Worm (Caenorhabditis elegans) whole organism, late embryonic: ENCODE measurements around the gene tat-4.

ENCODE experiments used
- C08G9.2 ChIP-seq: sonication (generic microtip); optimal IDR thresholded peaks from 2 replicates; lab custom pipeline; 2016; ENCODE audit warnings: mild to moderate bottlenecking, missing genetic modification characterization, moderate library complexity, missing compliant biosample characterization
- C38D4.7 ChIP-seq: fragments of 200-800 bp; sonication (Bioruptor generic); optimal IDR thresholded peaks from 2 replicates; lab custom pipeline; 2018; ENCODE audit warnings: mild to moderate bottlenecking, missing genetic modification characterization, moderate library complexity, missing compliant biosample characterization
- F13H6.1 ChIP-seq: sonication (generic microtip); optimal IDR thresholded peaks from 2 replicates; lab custom pipeline; 2016; ENCODE audit warnings: missing genetic modification characterization, missing compliant biosample characterization
- K09A11.1 ChIP-seq: sonication (generic microtip); optimal IDR thresholded peaks from 2 replicates; lab custom pipeline; 2017; ENCODE audit warnings: antibody characterized with exemption, mild to moderate bottlenecking, missing genetic modification characterization, missing compliant biosample characterization; ENCODE audit not compliant: insufficient read depth
- T23F11.4 ChIP-seq: fragments of 200-800 bp; sonication (Bioruptor generic); optimal IDR thresholded peaks from 2 replicates; lab custom pipeline; 2018; ENCODE audit warnings: mild to moderate bottlenecking, missing genetic modification characterization, missing compliant biosample characterization
- ahr-1 ChIP-seq: sonication (generic microtip); optimal IDR thresholded peaks from 2 replicates; lab custom pipeline; 2016; ENCODE audit warnings: missing genetic modification characterization, missing compliant biosample characterization
- ceh-14 ChIP-seq: sonication (generic microtip); optimal IDR thresholded peaks from 2 replicates; lab custom pipeline; 2016; ENCODE audit warnings: missing genotype, missing genetic modification characterization, missing compliant biosample characterization
- ceh-18 ChIP-seq: sonication (generic microtip); optimal IDR thresholded peaks from 2 replicates; lab custom pipeline; 2016; ENCODE audit warnings: missing genetic modification characterization, missing compliant biosample characterization
- ceh-2 ChIP-seq: sonication (generic microtip); optimal IDR thresholded peaks from 2 replicates; lab custom pipeline; 2016; ENCODE audit warnings: missing genotype, missing genetic modification characterization, missing compliant biosample characterization
- ceh-30 ChIP-seq: fragments of 150-350 bp; optimal IDR thresholded peaks from 2 replicates; lab custom pipeline; 2014; ENCODE audit warnings: missing biosample characterization, missing genetic modification characterization
- ceh-31 ChIP-seq: sonication (generic microtip); optimal IDR thresholded peaks from 2 replicates; lab custom pipeline; 2016; ENCODE audit warnings: missing genetic modification characterization, missing compliant biosample characterization
- ceh-34 ChIP-seq: sonication (generic microtip); optimal IDR thresholded peaks from 2 replicates; lab custom pipeline; 2016; ENCODE audit warnings: mild to moderate bottlenecking, missing genetic modification characterization, missing compliant biosample characterization
- ceh-45 ChIP-seq: fragments of 200-800 bp; sonication (Bioruptor generic); IDR thresholded peaks from 2 replicates; pipeline ENCODE4 v1.3.6; 2022; ENCODE audit warnings: missing genetic modification reagents, missing genetic modification characterization, missing compliant biosample characterization
- ceh-48 ChIP-seq: sonication (generic microtip); optimal IDR thresholded peaks from 2 replicates; lab custom pipeline; 2016; ENCODE audit warnings: missing genetic modification characterization, inconsistent platforms, missing compliant biosample characterization
- ceh-6 ChIP-seq: fragments of 200-800 bp; sonication (Bioruptor generic); optimal IDR thresholded peaks from 2 replicates; lab custom pipeline; 2018; ENCODE audit warnings: mild to moderate bottlenecking, missing genetic modification characterization, missing compliant biosample characterization
- dmd-4 ChIP-seq: sonication (generic microtip); optimal IDR thresholded peaks from 2 replicates; lab custom pipeline; 2016; ENCODE audit warnings: borderline replicate concordance, missing genetic modification characterization, missing compliant biosample characterization
- dve-1 ChIP-seq: sonication (generic microtip); optimal IDR thresholded peaks from 2 replicates; lab custom pipeline; 2017; ENCODE audit warnings: antibody characterized with exemption, mild to moderate bottlenecking, missing genetic modification characterization, missing compliant biosample characterization
- elt-2 ChIP-seq: sonication (generic microtip); optimal IDR thresholded peaks from 2 replicates; lab custom pipeline; 2016; ENCODE audit warnings: missing genetic modification reagents, missing genetic modification characterization, missing compliant biosample characterization
- fax-1 ChIP-seq: sonication (generic microtip); optimal IDR thresholded peaks from 2 replicates; lab custom pipeline; 2016; ENCODE audit warnings: missing genotype, missing genetic modification characterization, missing compliant biosample characterization
- fkh-10 ChIP-seq: fragments of 150-350 bp; optimal IDR thresholded peaks from 2 replicates; lab custom pipeline; 2014; ENCODE audit warnings: missing biosample characterization, missing genetic modification reagents, missing genetic modification characterization
- hlh-13 ChIP-seq: fragments of 200-800 bp; sonication (Bioruptor generic); optimal IDR thresholded peaks from 2 replicates; lab custom pipeline; 2018; ENCODE audit warnings: mild to moderate bottlenecking, missing genetic modification characterization, missing compliant biosample characterization
- hlh-30 ChIP-seq: sonication (generic microtip); optimal IDR thresholded peaks from 2 replicates; lab custom pipeline; 2017; ENCODE audit warnings: antibody characterized with exemption, missing genetic modification characterization, missing compliant biosample characterization; ENCODE audit not compliant: insufficient read depth
- hlh-6 ChIP-seq: sonication (generic microtip); optimal IDR thresholded peaks from 2 replicates; lab custom pipeline; 2016; ENCODE audit warnings: missing genotype, missing genetic modification characterization, missing compliant biosample characterization
- lin-11 ChIP-seq: fragments of 200-800 bp; sonication (Bioruptor generic); optimal IDR thresholded peaks from 2 replicates; lab custom pipeline; 2018; ENCODE audit warnings: mild to moderate bottlenecking, missing genetic modification characterization, missing compliant biosample characterization
- nfya-1 ChIP-seq: sonication (generic microtip); optimal IDR thresholded peaks from 2 replicates; lab custom pipeline; 2017; ENCODE audit warnings: missing genetic modification characterization, mild to moderate bottlenecking, missing compliant biosample characterization, antibody characterized with exemption, moderate library complexity
- nhr-232 ChIP-seq: sonication (generic microtip); optimal IDR thresholded peaks from 2 replicates; lab custom pipeline; 2016; ENCODE audit warnings: missing genetic modification characterization, missing compliant biosample characterization
- pax-1 ChIP-seq: fragments of 150-350 bp; optimal IDR thresholded peaks from 2 replicates; lab custom pipeline; 2014; ENCODE audit warnings: missing biosample characterization, missing genetic modification characterization
- pqm-1 ChIP-seq: sonication (generic microtip); optimal IDR thresholded peaks from 2 replicates; lab custom pipeline; 2016; ENCODE audit warnings: missing genetic modification characterization, missing compliant biosample characterization
- pros-1 ChIP-seq: fragments of 150-350 bp; optimal IDR thresholded peaks from 2 replicates; lab custom pipeline; 2014; ENCODE audit warnings: missing biosample characterization, missing genetic modification reagents, missing genetic modification characterization
- ref-2 ChIP-seq: sonication (generic microtip); optimal IDR thresholded peaks from 2 replicates; lab custom pipeline; 2016; ENCODE audit warnings: missing genetic modification characterization, missing compliant biosample characterization
- rnt-1 ChIP-seq: sonication (generic microtip); optimal IDR thresholded peaks from 2 replicates; lab custom pipeline; 2016; ENCODE audit warnings: missing genetic modification characterization, missing compliant biosample characterization
- sox-2 ChIP-seq: fragments of 200-800 bp; sonication (Bioruptor generic); IDR thresholded peaks from 2 replicates; pipeline ENCODE4 v1.3.6; 2022; ENCODE audit warnings: missing genetic modification reagents, missing genetic modification characterization, missing compliant biosample characterization
- tbx-2 ChIP-seq: sonication (generic microtip); optimal IDR thresholded peaks from 2 replicates; lab custom pipeline; 2016; ENCODE audit warnings: missing genetic modification characterization, missing compliant biosample characterization
- tbx-7 ChIP-seq: sonication (generic microtip); optimal IDR thresholded peaks from 2 replicates; lab custom pipeline; 2016; ENCODE audit warnings: missing genotype, missing genetic modification characterization, missing compliant biosample characterization
- ttx-3 ChIP-seq: sonication (generic microtip); optimal IDR thresholded peaks from 2 replicates; lab custom pipeline; 2016; ENCODE audit warnings: missing genetic modification reagents, missing genetic modification characterization, missing compliant biosample characterization
- unc-3 ChIP-seq, 2 experiments: fragments of 200-800 bp in 1 of 2; sonication (Bioruptor generic) in 1 of 2; sonication (generic microtip) in 1 of 2; conservative IDR thresholded peaks in 1 of 2; optimal IDR thresholded peaks in 1 of 2; 2 replicates each; pipeline versions ENCODE4 v1.3.6 to Lab custom; 2016 to 2022; ENCODE audit warnings: missing compliant biosample characterization in 2 of 2, missing genetic modification characterization in 2 of 2, missing genetic modification reagents in 1 of 2
- unc-42 ChIP-seq: sonication (generic microtip); optimal IDR thresholded peaks from 2 replicates; lab custom pipeline; 2016; ENCODE audit warnings: missing genotype, missing genetic modification characterization, missing compliant biosample characterization
- unc-55 ChIP-seq: sonication (generic microtip); optimal IDR thresholded peaks from 2 replicates; lab custom pipeline; 2017; ENCODE audit warnings: missing biosample characterization, missing genetic modification reagents, missing genetic modification characterization
- zip-5 ChIP-seq: sonication (generic microtip); optimal IDR thresholded peaks from 2 replicates; lab custom pipeline; 2016; ENCODE audit warnings: missing genetic modification characterization, missing compliant biosample characterization
- ztf-16 ChIP-seq: sonication (generic microtip); optimal IDR thresholded peaks from 2 replicates; lab custom pipeline; 2017; ENCODE audit warnings: missing genetic modification characterization, missing compliant biosample characterization

tat-4 gene

DNA sequence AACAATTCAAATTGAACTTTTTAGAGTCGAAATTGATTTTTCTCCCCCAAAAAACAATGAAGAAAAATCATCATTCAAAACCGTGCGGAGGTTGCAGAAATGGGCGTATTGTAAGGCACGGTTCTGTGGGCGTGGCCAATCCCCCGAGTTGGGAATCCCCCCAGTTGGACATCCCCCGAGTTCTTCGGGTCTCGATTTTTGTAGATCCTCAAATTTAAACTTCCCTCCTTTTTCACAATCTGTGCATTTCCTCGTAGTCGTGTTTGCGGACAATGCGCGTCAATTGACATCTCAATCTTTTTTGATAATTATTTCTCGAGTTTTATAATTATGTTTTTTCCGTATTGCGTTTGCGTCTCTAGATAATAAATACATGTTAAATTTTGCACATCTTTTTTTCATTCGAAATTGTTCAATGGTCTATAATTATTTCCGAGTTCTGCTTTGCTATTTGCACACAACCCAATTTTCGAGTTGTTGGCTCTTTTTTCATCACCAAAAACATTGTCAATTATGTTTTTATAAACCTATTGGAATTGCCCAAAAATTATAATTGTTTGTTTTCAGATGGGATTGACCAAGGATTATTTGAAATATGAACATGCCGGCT, 25.8 kb upstream of the tat-4 start, which contains the start of gene F13H8.2:
TSS of gene F13H8.2 (plus strand) at position 560 of the 610 bp plus-strand sequence.
- TF ChIP-seq nfya-1 = peak; percentile 80
- TF ChIP-seq tbx-2 = peak; percentile 73
- peak; percentile 82 for TF ChIP-seq ceh-31 (tag; lab: Kevin White, UChicago)
- TF ChIP-seq ceh-45 (GFP tag; lab: Robert Waterston, UW) = no peak
- TF ChIP-seq ttx-3 (tag; lab: Kevin White, UChicago) = no peak
- TF ChIP-seq ceh-48 (tag; lab: Kevin White, UChicago) = peak; percentile 18
- TF ChIP-seq K09A11.1 (tag; lab: Kevin White, UChicago) = no peak
- TF ChIP-seq elt-2 = peak; percentile 25
- peak; percentile 79 for TF ChIP-seq unc-42 (tag; lab: Kevin White, UChicago)
- peak; percentile 41 for TF ChIP-seq F13H6.1 (tag; lab: Kevin White, UChicago)
- TF ChIP-seq C38D4.7 (GFP tag; lab: Kevin White, UChicago) = no peak
- peak; percentile 57 for TF ChIP-seq ceh-14 (tag; lab: Kevin White, UChicago)
- peak; percentile 16 for TF ChIP-seq pax-1
- TF ChIP-seq hlh-30 (tag; lab: Kevin White, UChicago) = no peak
- TF ChIP-seq T23F11.4 = no peak
- peak; percentile 32 for TF ChIP-seq fax-1 (tag; lab: Kevin White, UChicago)
- no peak for TF ChIP-seq pqm-1 (tag; lab: Kevin White, UChicago)
- no peak for TF ChIP-seq nhr-232 (tag; lab: Kevin White, UChicago)
- peak; percentile 40 for TF ChIP-seq ceh-2 (tag; lab: Kevin White, UChicago)
- no peak for TF ChIP-seq dve-1 (tag; lab: Kevin White, UChicago)
- no peak for TF ChIP-seq ceh-6
- TF ChIP-seq C08G9.2 = peak; percentile 53
- peak; percentile 19 for TF ChIP-seq unc-55 (GFP tag; lab: Kevin White, UChicago)
- no peak for TF ChIP-seq hlh-13 (GFP tag; lab: Kevin White, UChicago)
- TF ChIP-seq ceh-30 (tag; lab: Kevin White, UChicago) = no peak
- no peak; the same call in 1 of the 2 replicates for TF ChIP-seq unc-3 (GFP tag; conservative IDR thresholded peaks at IDR 0.05; lab: Robert Waterston, UW)
- no peak for TF ChIP-seq unc-3 (tag; optimal IDR thresholded peaks at IDR 0.05; lab: Kevin White, UChicago)
- TF ChIP-seq rnt-1 (tag; lab: Kevin White, UChicago) = peak; percentile 31
- peak; percentile 24 for TF ChIP-seq zip-5 (tag; lab: Kevin White, UChicago)
- TF ChIP-seq ahr-1 (tag; lab: Kevin White, UChicago) = no peak
- TF ChIP-seq ceh-18 (tag; lab: Kevin White, UChicago) = peak; percentile 20
- peak; percentile 51 for TF ChIP-seq ceh-34 (tag; lab: Kevin White, UChicago)
- TF ChIP-seq sox-2 = peak; percentile 7; the same call in 1 of the 2 replicates
- TF ChIP-seq dmd-4 (tag; lab: Kevin White, UChicago) = no peak
- TF ChIP-seq tbx-7 (tag; lab: Kevin White, UChicago) = peak; percentile 22
- TF ChIP-seq ztf-16 (tag; lab: Kevin White, UChicago) = no peak
- TF ChIP-seq pros-1 (tag; lab: Kevin White, UChicago) = no peak
- peak; percentile 71 for TF ChIP-seq ref-2

DNA sequence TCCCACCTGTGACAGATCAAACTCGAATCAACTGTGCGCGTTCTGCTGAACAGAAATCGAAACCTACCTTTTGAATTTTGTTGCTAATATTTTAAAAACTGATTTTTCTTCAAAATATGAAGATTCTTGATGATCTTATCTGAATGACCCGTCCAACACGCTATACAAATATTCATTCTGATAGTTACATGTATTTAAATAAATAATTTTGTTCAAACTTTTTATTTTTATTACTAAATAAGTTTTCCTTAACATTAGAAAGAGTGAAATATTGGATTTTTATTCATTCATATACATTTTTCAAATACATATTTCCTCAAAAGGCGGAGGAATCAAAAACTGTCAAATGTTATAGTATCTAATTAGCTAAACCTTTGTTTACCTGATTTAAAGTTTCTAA, 23.9 kb upstream of the tat-4 start, which contains the start of gene F13H8.8:
TSS of gene F13H8.8 (minus strand) at position 101 of the 400 bp plus-strand sequence.
- TF ChIP-seq ceh-6 = no peak
- TF ChIP-seq ztf-16 (tag; lab: Kevin White, UChicago) = no peak
- TF ChIP-seq ceh-45 (GFP tag; lab: Robert Waterston, UW) = no peak
- no peak for TF ChIP-seq rnt-1 (tag; lab: Kevin White, UChicago)
- no peak for TF ChIP-seq fkh-10 (GFP tag; lab: Kevin White, UChicago)
- no peak for TF ChIP-seq tbx-2
- no peak for TF ChIP-seq ceh-14 (tag; lab: Kevin White, UChicago)
- no peak for TF ChIP-seq ceh-34 (tag; lab: Kevin White, UChicago)
- TF ChIP-seq hlh-6 (tag; lab: Kevin White, UChicago) = no peak
- TF ChIP-seq lin-11 = no peak
- no peak for TF ChIP-seq tbx-7 (tag; lab: Kevin White, UChicago)
